Fruit fly (Drosophila melanogaster): ENCODE results near the gene RpS3A.

DNA sequence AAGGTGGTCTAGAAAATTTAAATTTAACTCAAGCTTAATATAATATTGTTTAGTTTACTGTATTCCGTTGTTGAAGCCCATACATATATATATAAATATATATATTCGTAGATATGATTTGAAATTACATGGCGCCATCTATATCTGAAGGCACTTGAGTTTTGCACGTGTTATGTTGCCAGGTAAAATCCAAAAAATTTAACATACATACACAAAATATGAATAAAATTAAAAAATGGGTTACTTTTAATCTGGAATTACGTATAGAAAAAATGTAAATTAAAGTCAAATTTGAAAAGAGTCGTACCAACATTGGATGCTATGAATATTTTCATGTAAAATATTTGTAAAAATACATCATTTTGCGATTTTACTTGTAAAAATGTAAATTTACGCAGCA is 22.7 kb upstream of the RpS3A start:
- TF ChIP-seq Sp1 (GFP tag; optimal IDR thresholded peaks at IDR 0.05) (no peak), Dif (GFP tag; optimal IDR thresholded peaks at IDR 0.05; ENCODE audit: partially characterized antibody) (no peak), woc (GFP tag; optimal IDR thresholded peaks at IDR 0.05) (no peak), Rel (GFP tag; optimal IDR thresholded peaks at IDR 0.05) (no peak), Rel (tag; optimal IDR thresholded peaks at IDR 0.05) (no peak), dmrt93B (GFP tag; optimal IDR thresholded peaks at IDR 0.05) (no peak), brk (GFP tag; optimal IDR thresholded peaks at IDR 0.05) (no peak), fru (GFP tag; optimal IDR thresholded peaks at IDR 0.05) (no peak)

Measured in whole organism, wandering third instar larva.